Worm (Caenorhabditis elegans) whole organism, L1 larva: ENCODE data around the gene F53B3.3.

Experiments
- C04F5.9 ChIP-seq: sonication (generic microtip); optimal IDR thresholded peaks from 2 replicates; lab custom pipeline; 2016; ENCODE audit warnings: missing genetic modification characterization, missing compliant biosample characterization
- C16A3.4 ChIP-seq: fragments of 150-350 bp; optimal IDR thresholded peaks from 2 replicates; lab custom pipeline; 2014; ENCODE audit warnings: missing biosample characterization, missing genetic modification characterization
- C34B4.2 ChIP-seq: sonication (generic microtip); optimal IDR thresholded peaks from 2 replicates; lab custom pipeline; 2017; ENCODE audit warnings: mild to moderate bottlenecking, missing genetic modification characterization, missing compliant biosample characterization
- aha-1 ChIP-seq: fragments of 150-350 bp; optimal IDR thresholded peaks from 2 replicates; lab custom pipeline; 2014; ENCODE audit warnings: missing biosample characterization, missing genetic modification characterization
- alr-1 ChIP-seq: fragments of 200-800 bp; sonication (Bioruptor generic); optimal IDR thresholded peaks from 2 replicates; lab custom pipeline; 2018; ENCODE audit warnings: borderline replicate concordance, mild to moderate bottlenecking, missing genetic modification characterization, missing compliant biosample characterization
- ama-1 ChIP-seq: fragments of 150-350 bp; optimal IDR thresholded peaks from 2 replicates; lab custom pipeline; 2014
- ceh-63 ChIP-seq: fragments of 200-800 bp; sonication (Bioruptor generic); optimal IDR thresholded peaks from 2 replicates; lab custom pipeline; 2018; ENCODE audit warnings: mild to moderate bottlenecking, missing genetic modification characterization, missing compliant biosample characterization
- ceh-8 ChIP-seq: fragments of 200-800 bp; sonication (Bioruptor generic); optimal IDR thresholded peaks from 2 replicates; lab custom pipeline; 2018; ENCODE audit warnings: mild to moderate bottlenecking, missing genetic modification characterization, moderate library complexity, missing compliant biosample characterization
- ceh-82 ChIP-seq, 3 experiments: fragments of 150-350 bp in 1 of 3; sonication (generic microtip) in 2 of 3; optimal IDR thresholded peaks; 2 replicates each; lab custom pipeline; 2014 to 2017; ENCODE audit warnings: missing biosample characterization in 3 of 3, missing genetic modification characterization in 3 of 3
- ceh-88 ChIP-seq: fragments of 200-800 bp; sonication (Bioruptor generic); IDR thresholded peaks from 2 replicates; pipeline ENCODE4 v1.3.6; 2022; ENCODE audit warnings: missing genetic modification characterization, missing compliant biosample characterization
- ces-1 ChIP-seq: fragments of 150-350 bp; optimal IDR thresholded peaks from 2 replicates; lab custom pipeline; 2014; ENCODE audit warnings: missing biosample characterization, missing genetic modification reagents, missing genetic modification characterization
- dsc-1 ChIP-seq: sonication (generic microtip); optimal IDR thresholded peaks from 2 replicates; lab custom pipeline; 2016; ENCODE audit warnings: mild to moderate bottlenecking, missing genetic modification characterization, missing compliant biosample characterization
- efl-1 ChIP-seq, 4 experiments: fragments of 150-350 bp; optimal IDR thresholded peaks in 3 of 4; peaks in 1 of 4; 1 replicate in 1 of 4; 2 replicates in 3 of 4; lab custom pipeline; 2014; ENCODE audit warnings: missing biosample characterization in 2 of 4, missing genetic modification characterization in 2 of 4, missing genetic modification reagents in 2 of 4
- egl-13 ChIP-seq: sonication (generic microtip); optimal IDR thresholded peaks from 2 replicates; lab custom pipeline; 2016; ENCODE audit warnings: missing genotype, missing genetic modification reagents, missing genetic modification characterization, missing compliant biosample characterization
- egl-27 ChIP-seq, 2 experiments: fragments of 150-350 bp in 1 of 2; sonication (generic microtip); optimal IDR thresholded peaks; 3 replicates each; lab custom pipeline; 2017 to 2018; ENCODE audit warnings: missing biosample characterization in 2 of 2, missing genetic modification characterization in 2 of 2, missing genetic modification reagents in 2 of 2
- elt-3 ChIP-seq, 6 experiments: fragments of 150-350 bp in 1 of 6; sonication (generic microtip); optimal IDR thresholded peaks; 2 replicates each; lab custom pipeline; 2017 to 2018; ENCODE audit warnings: missing biosample characterization in 6 of 6, missing genetic modification characterization in 6 of 6, inconsistent platforms in 1 of 6
- fkh-10 ChIP-seq: sonication (generic microtip); optimal IDR thresholded peaks from 2 replicates; lab custom pipeline; 2017; ENCODE audit warnings: missing biosample characterization, missing genetic modification reagents, missing genetic modification characterization
- fkh-4 ChIP-seq: sonication (generic microtip); optimal IDR thresholded peaks from 2 replicates; lab custom pipeline; 2016; ENCODE audit warnings: missing compliant biosample characterization, missing genetic modification characterization, borderline replicate concordance
- fkh-8 ChIP-seq: sonication (generic microtip); optimal IDR thresholded peaks from 2 replicates; lab custom pipeline; 2016; ENCODE audit warnings: mild to moderate bottlenecking, missing genetic modification characterization, missing compliant biosample characterization
- fos-1 ChIP-seq: fragments of 150-350 bp; optimal IDR thresholded peaks from 2 replicates; lab custom pipeline; 2014; ENCODE audit warnings: missing biosample characterization, missing genetic modification characterization
- hlh-17 ChIP-seq: fragments of 200-800 bp; sonication (Bioruptor generic); optimal IDR thresholded peaks from 2 replicates; lab custom pipeline; 2018; ENCODE audit warnings: missing genetic modification characterization, mild to moderate bottlenecking, missing compliant biosample characterization, moderate library complexity, borderline replicate concordance
- hlh-4 ChIP-seq: sonication (generic microtip); optimal IDR thresholded peaks from 2 replicates; lab custom pipeline; 2016; ENCODE audit warnings: mild to moderate bottlenecking, missing genetic modification characterization, missing compliant biosample characterization
- isw-1 ChIP-seq: fragments of 200-800 bp; sonication (Bioruptor generic); IDR thresholded peaks from 2 replicates; pipeline ENCODE4 v1.3.6; 2022; ENCODE audit warnings: missing genetic modification characterization, missing compliant biosample characterization
- jun-1 ChIP-seq: fragments of 150-350 bp; optimal IDR thresholded peaks from 2 replicates; lab custom pipeline; 2014; ENCODE audit warnings: missing biosample characterization, missing genetic modification reagents, missing genetic modification characterization
- lin-13 ChIP-seq: fragments of 150-350 bp; optimal IDR thresholded peaks from 2 replicates; lab custom pipeline; 2014; ENCODE audit warnings: missing biosample characterization, missing genetic modification reagents, missing genetic modification characterization
- lin-14 ChIP-seq: fragments of 200-800 bp; sonication (Bioruptor generic); optimal IDR thresholded peaks from 2 replicates; lab custom pipeline; 2018; ENCODE audit warnings: mild to moderate bottlenecking, missing genetic modification characterization, moderate library complexity, missing compliant biosample characterization
- lin-35 ChIP-seq, 2 experiments: fragments of 150-350 bp; optimal IDR thresholded peaks; 2 replicates each; lab custom pipeline; 2014; ENCODE audit warnings: missing biosample characterization in 2 of 2, missing genetic modification characterization in 2 of 2, missing genetic modification reagents in 2 of 2
- lsy-2 ChIP-seq, 2 experiments: fragments of 150-350 bp; optimal IDR thresholded peaks; 2 replicates each; lab custom pipeline; 2014; ENCODE audit warnings: missing biosample characterization in 2 of 2, missing genetic modification characterization in 2 of 2
- mep-1 ChIP-seq: fragments of 150-350 bp; optimal IDR thresholded peaks from 2 replicates; lab custom pipeline; 2014; ENCODE audit warnings: missing biosample characterization, missing genetic modification characterization
- nhr-12 ChIP-seq: sonication (generic microtip); optimal IDR thresholded peaks from 2 replicates; lab custom pipeline; 2017; ENCODE audit warnings: missing biosample characterization, missing genetic modification characterization
- nhr-19 ChIP-seq: fragments of 200-800 bp; sonication (Bioruptor generic); conservative IDR thresholded peaks from 2 replicates; pipeline ENCODE4 v1.3.6; 2022; ENCODE audit warnings: missing genetic modification characterization, missing compliant biosample characterization
- nhr-20 ChIP-seq: sonication (generic microtip); optimal IDR thresholded peaks from 2 replicates; lab custom pipeline; 2016; ENCODE audit warnings: mild to moderate bottlenecking, missing genetic modification characterization, missing compliant biosample characterization
- nhr-237 ChIP-seq: fragments of 150-350 bp; optimal IDR thresholded peaks from 2 replicates; lab custom pipeline; 2014; ENCODE audit warnings: missing biosample characterization, missing genetic modification characterization
- nhr-28 ChIP-seq: fragments of 150-350 bp; optimal IDR thresholded peaks from 2 replicates; lab custom pipeline; 2014; ENCODE audit warnings: missing biosample characterization, missing genetic modification characterization
- nhr-47 ChIP-seq: sonication (generic microtip); optimal IDR thresholded peaks from 2 replicates; lab custom pipeline; 2016; ENCODE audit warnings: mild to moderate bottlenecking, missing genetic modification characterization, moderate library complexity, missing compliant biosample characterization
- nhr-71 ChIP-seq: sonication (generic microtip); optimal IDR thresholded peaks from 2 replicates; lab custom pipeline; 2016; ENCODE audit warnings: mild to moderate bottlenecking, missing genetic modification characterization, moderate library complexity, missing compliant biosample characterization
- nhr-76 ChIP-seq: sonication (generic microtip); optimal IDR thresholded peaks from 2 replicates; lab custom pipeline; 2017; ENCODE audit warnings: missing biosample characterization, missing genetic modification characterization
- nhr-84 ChIP-seq: sonication (generic microtip); optimal IDR thresholded peaks from 2 replicates; lab custom pipeline; 2017; ENCODE audit warnings: missing biosample characterization, missing genetic modification characterization
- nhr-85 ChIP-seq: sonication (generic microtip); peaks from one replicate; lab custom pipeline; 2016; ENCODE audit warnings: missing genetic modification characterization, inconsistent platforms, missing compliant biosample characterization
- nhr-90 ChIP-seq: sonication (generic microtip); optimal IDR thresholded peaks from 2 replicates; lab custom pipeline; 2016; ENCODE audit warnings: mild to moderate bottlenecking, missing genetic modification characterization, missing compliant biosample characterization; ENCODE audit not compliant: poor library complexity
- pax-3 ChIP-seq: fragments of 200-800 bp; sonication (Bioruptor generic); optimal IDR thresholded peaks from 2 replicates; lab custom pipeline; 2018; ENCODE audit warnings: mild to moderate bottlenecking, missing genetic modification characterization, moderate library complexity, missing compliant biosample characterization
- snpc-4 ChIP-seq: fragments of 150-350 bp; optimal IDR thresholded peaks from 2 replicates; lab custom pipeline; 2014; ENCODE audit warnings: missing biosample characterization, missing genetic modification characterization
- sox-4 ChIP-seq: sonication (generic microtip); optimal IDR thresholded peaks from 2 replicates; lab custom pipeline; 2016; ENCODE audit warnings: missing genetic modification characterization, missing compliant biosample characterization
- swsn-7 ChIP-seq: sonication (generic microtip); optimal IDR thresholded peaks from 2 replicates; lab custom pipeline; 2016; ENCODE audit warnings: missing genetic modification characterization, missing compliant biosample characterization
- tbx-2 ChIP-seq: sonication (generic microtip); optimal IDR thresholded peaks from 2 replicates; lab custom pipeline; 2016; ENCODE audit warnings: missing genetic modification characterization, missing compliant biosample characterization
- unc-130 ChIP-seq: fragments of 150-350 bp; optimal IDR thresholded peaks from 2 replicates; lab custom pipeline; 2017; ENCODE audit warnings: missing biosample characterization, missing genetic modification characterization, inconsistent platforms
- unc-62 ChIP-seq: fragments of 150-350 bp; optimal IDR thresholded peaks from 2 replicates; lab custom pipeline; 2014; ENCODE audit warnings: missing biosample characterization, missing genetic modification reagents, missing genetic modification characterization
- unc-98 ChIP-seq: fragments of 200-800 bp; sonication (Bioruptor generic); IDR thresholded peaks from 2 replicates; pipeline ENCODE4 v1.3.6; 2022; ENCODE audit warnings: missing genetic modification characterization, missing compliant biosample characterization
- ztf-4 ChIP-seq: fragments of 150-350 bp; optimal IDR thresholded peaks from 2 replicates; lab custom pipeline; 2014; ENCODE audit warnings: missing biosample characterization, missing genetic modification characterization

The F53B3.3 gene

ce11 chrX:2853963-2854362 is 17.0 kb downstream of the F53B3.3 start (continued):
- TF ChIP-seq nhr-47 (tag; lab: Kevin White, UChicago) = peak; percentile 61
- TF ChIP-seq hlh-4 = no peak
- no peak for TF ChIP-seq efl-1 (optimal IDR thresholded peaks at IDR 0.05; lab: Kevin White, UChicago)
- TF ChIP-seq efl-1 (GFP tag; optimal IDR thresholded peaks at IDR 0.05 in 1 of 2; lab: Kevin White, UChicago) = peak in 1 of 2 experiments; percentile 70
- TF ChIP-seq snpc-4 (tag; lab: Kevin White, UChicago) = no peak

ce11 chrX:2852388-2852908 is 18.5 kb downstream of the F53B3.3 start, which contains the start of gene kin-29:
kin-29 (minus strand) TSS chrX:2852438.
- TF ChIP-seq unc-62 (no peak), egl-13 (tag; lab: Kevin White, UChicago) (peak; percentile 64), efl-1 (optimal IDR thresholded peaks at IDR 0.05; lab: Kevin White, UChicago) (peak; percentile 42 to 51), efl-1 (GFP tag; optimal IDR thresholded peaks at IDR 0.05 in 1 of 2; lab: Kevin White, UChicago) (peak; percentile 4 to 91), ceh-88 (GFP tag; lab: Robert Waterston, UW) (peak; percentile 51; the same call in 1 of the 2 replicates), C34B4.2 (no peak), fos-1 (tag; lab: Kevin White, UChicago) (peak; percentile 48), nhr-71 (tag; lab: Kevin White, UChicago) (peak; percentile 91), pax-3 (tag; lab: Kevin White, UChicago) (peak; percentile 67), C16A3.4 (tag; lab: Kevin White, UChicago) (peak; percentile 86), fkh-10 (GFP tag; lab: Kevin White, UChicago) (peak; percentile 89), elt-3 (tag; optimal IDR thresholded peaks at IDR 0.05; lab: Kevin White, UChicago) (peak in 4 of 6 experiments; percentile 4 to 70 (median 39)), C04F5.9 (tag; lab: Kevin White, UChicago) (peak; percentile 24), fkh-4 (tag; lab: Kevin White, UChicago) (no peak), mep-1 (tag; lab: Kevin White, UChicago) (peak; percentile 78), nhr-85 (tag; lab: Kevin White, UChicago) (peak; percentile 93), nhr-90 (tag; lab: Kevin White, UChicago) (peak; percentile 82), ceh-82 (tag; optimal IDR thresholded peaks at IDR 0.05; lab: Kevin White, UChicago) (peak; percentile 42 to 90 (median 46)), nhr-20 (tag; lab: Kevin White, UChicago) (peak; percentile 91), isw-1 (GFP tag; lab: Robert Waterston, UW) (peak; percentile 59), swsn-7 (tag; lab: Kevin White, UChicago) (peak; percentile 92), aha-1 (tag; lab: Kevin White, UChicago) (no peak), lin-14 (GFP tag; lab: Kevin White, UChicago) (peak; percentile 96), fkh-8 (peak; percentile 95), ces-1 (GFP tag; lab: Kevin White, UChicago) (no peak), egl-27 (tag; optimal IDR thresholded peaks at IDR 0.05; lab: Kevin White, UChicago) (peak; percentile 26 to 45), ztf-4 (tag; lab: Kevin White, UChicago) (peak; percentile 72), snpc-4 (tag; lab: Kevin White, UChicago) (peak; percentile 18), nhr-12 (tag; lab: Kevin White, UChicago) (no peak), sox-4 (tag; lab: Kevin White, UChicago) (peak; percentile 51), lsy-2 (tag; optimal IDR thresholded peaks at IDR 0.05; lab: Kevin White, UChicago) (peak; percentile 55 to 82), lin-13 (peak; percentile 76), hlh-17 (GFP tag; lab: Kevin White, UChicago) (no peak), lin-35 (GFP tag; optimal IDR thresholded peaks at IDR 0.05; lab: Kevin White, UChicago) (peak; percentile 48 to 79), unc-98 (GFP tag; lab: Robert Waterston, UW) (no peak), ceh-63 (GFP tag; lab: Kevin White, UChicago) (no peak), nhr-19 (GFP tag; lab: Robert Waterston, UW) (peak; percentile 71), nhr-28 (tag; lab: Kevin White, UChicago) (no peak), nhr-84 (no peak), ama-1 (lab: Kevin White, UChicago) (no peak), alr-1 (no peak), nhr-76 (tag; lab: Kevin White, UChicago) (no peak), tbx-2 (tag; lab: Kevin White, UChicago) (peak; percentile 90), dsc-1 (tag; lab: Kevin White, UChicago) (peak; percentile 87), jun-1 (tag; lab: Kevin White, UChicago) (peak; percentile 90), ceh-8 (GFP tag; lab: Kevin White, UChicago) (peak; percentile 35), nhr-237 (tag; lab: Kevin White, UChicago) (peak; percentile 43), unc-130 (tag; lab: Kevin White, UChicago) (peak; percentile 30)
